Fruit fly (Drosophila melanogaster) whole organism, embryonic: ENCODE measurements around the gene Snx21.

ENCODE experiments used
- Asciz ChIP-seq: fragments of 200-800 bp; sonication (Bioruptor generic); optimal IDR thresholded peaks from 2 replicates; lab custom pipeline; 2017; ENCODE audit warnings: missing biosample characterization, mild to moderate bottlenecking, missing genetic modification characterization, missing genetic modification reagents
- Atf-2 ChIP-seq: fragments of 200-800 bp; sonication (Bioruptor generic); optimal IDR thresholded peaks from 2 replicates; lab custom pipeline; 2016; ENCODE audit warnings: missing biosample characterization, missing genetic modification characterization
- Bdp1 ChIP-seq: fragments of 200-800 bp; sonication (Bioruptor generic); optimal IDR thresholded peaks from 3 replicates; lab custom pipeline; 2016; ENCODE audit warnings: missing biosample characterization, missing genetic modification characterization
- Bgb ChIP-seq: fragments of 200-800 bp; sonication (Bioruptor generic); IDR thresholded peaks from 2 replicates; pipeline ENCODE4 v1.3.6; 2022; ENCODE audit warnings: missing biosample characterization, missing genetic modification characterization; ENCODE audit not compliant: partially characterized antibody
- C15 ChIP-seq: fragments of 200-800 bp; sonication (Bioruptor generic); IDR thresholded peaks from 3 replicates; pipeline ENCODE4 v1.3.6; 2022; ENCODE audit warnings: missing biosample characterization, missing genetic modification characterization
- CG10431 ChIP-seq: fragments of 200-800 bp; sonication (Bioruptor generic); optimal IDR thresholded peaks from 3 replicates; lab custom pipeline; 2018; ENCODE audit warnings: missing biosample characterization, mild to moderate bottlenecking, missing genetic modification characterization
- CG14710 ChIP-seq: fragments of 200-800 bp; sonication (Bioruptor generic); optimal IDR thresholded peaks from 3 replicates; lab custom pipeline; 2019; ENCODE audit warnings: missing biosample characterization, mild to moderate bottlenecking, missing genetic modification characterization, moderate library complexity
- CG16779 ChIP-seq: fragments of 200-800 bp; sonication (Bioruptor generic); IDR thresholded peaks from 2 replicates; pipeline ENCODE4 v1.3.6; 2022; ENCODE audit warnings: missing biosample characterization, missing genetic modification characterization
- CG17385 ChIP-seq: fragments of 200-800 bp; sonication (Bioruptor generic); optimal IDR thresholded peaks from 3 replicates; lab custom pipeline; 2018; ENCODE audit warnings: missing biosample characterization, mild to moderate bottlenecking, missing genetic modification characterization
- CG3726 ChIP-seq: fragments of 200-800 bp; sonication (Bioruptor generic); IDR thresholded peaks from 3 replicates; pipeline ENCODE4, ENCODE4 v1.3.6; 2022; ENCODE audit warnings: missing biosample characterization, missing genetic modification characterization
- CG42726 ChIP-seq: fragments of 200-800 bp; sonication (Bioruptor generic); IDR thresholded peaks from 2 replicates; pipeline ENCODE4 v1.3.6; 2022; ENCODE audit warnings: missing biosample characterization, missing genetic modification characterization; ENCODE audit not compliant: partially characterized antibody
- CG4360 ChIP-seq: fragments of 200-800 bp; sonication (Bioruptor generic); IDR thresholded peaks from 2 replicates; pipeline ENCODE4 v1.3.6; 2022; ENCODE audit warnings: missing biosample characterization, missing genetic modification characterization
- CG6813 ChIP-seq: fragments of 200-800 bp; sonication (Bioruptor generic); optimal IDR thresholded peaks from 2 replicates; lab custom pipeline; 2017; ENCODE audit warnings: missing biosample characterization, missing genetic modification characterization, mild to moderate bottlenecking, moderate library complexity, missing genetic modification reagents
- CG6854 ChIP-seq: fragments of 200-800 bp; sonication (Bioruptor generic); optimal IDR thresholded peaks from 3 replicates; lab custom pipeline; 2017; ENCODE audit warnings: missing biosample characterization, mild to moderate bottlenecking, missing genetic modification characterization
- CTCF ChIP-seq: fragments of 200-800 bp; sonication (Bioruptor generic); optimal IDR thresholded peaks from 2 replicates; lab custom pipeline; 2017; ENCODE audit warnings: missing biosample characterization, mild to moderate bottlenecking, missing genetic modification characterization, moderate library complexity
- D19B ChIP-seq: fragments of 200-800 bp; sonication (Bioruptor generic); optimal IDR thresholded peaks from 2 replicates; lab custom pipeline; 2017; ENCODE audit warnings: missing biosample characterization, mild to moderate bottlenecking, missing genetic modification characterization
- Deaf1 ChIP-seq: fragments of 200-800 bp; optimal IDR thresholded peaks from 3 replicates; lab custom pipeline; 2019; ENCODE audit warnings: missing biosample characterization, mild to moderate bottlenecking, missing genetic modification characterization, moderate library complexity
- Dfd ChIP-seq, 2 experiments: fragments of >200 bp; optimal IDR thresholded peaks; 2 replicates each; lab custom pipeline; 2017; ENCODE audit warnings: missing biosample characterization in 2 of 2, missing genetic modification characterization in 2 of 2
- Dip3 ChIP-seq: fragments of 200-800 bp; sonication (Bioruptor generic); optimal IDR thresholded peaks from 3 replicates; lab custom pipeline; 2016; ENCODE audit warnings: missing biosample characterization, missing genetic modification characterization
- Doc3 ChIP-seq: fragments of 200-800 bp; sonication (Bioruptor generic); IDR thresholded peaks from 3 replicates; pipeline ENCODE4 v1.3.6; 2022; ENCODE audit warnings: missing biosample characterization, missing genetic modification characterization; ENCODE audit not compliant: partially characterized antibody
- Dp ChIP-seq: fragments of 200-800 bp; sonication (Bioruptor generic); optimal IDR thresholded peaks from 2 replicates; lab custom pipeline; 2018; ENCODE audit warnings: missing biosample characterization, mild to moderate bottlenecking, missing genetic modification characterization, moderate library complexity
- Drgx ChIP-seq: fragments of 200-800 bp; sonication (Bioruptor generic); IDR thresholded peaks from 2 replicates; pipeline ENCODE4 v1.3.6; 2022; ENCODE audit warnings: missing biosample characterization, missing genetic modification characterization
- Hand ChIP-seq: fragments of 200-800 bp; sonication (Bioruptor generic); optimal IDR thresholded peaks from 2 replicates; lab custom pipeline; 2017; ENCODE audit warnings: mild to moderate bottlenecking, missing biosample characterization, missing genetic modification reagents, missing genetic modification characterization
- Kr ChIP-seq: fragments of 200-800 bp; sonication (Bioruptor generic); optimal IDR thresholded peaks from 2 replicates; lab custom pipeline; 2017; ENCODE audit warnings: missing biosample characterization, mild to moderate bottlenecking, missing genetic modification characterization
- Lhr ChIP-seq: fragments of 200-800 bp; sonication (Bioruptor generic); optimal IDR thresholded peaks from 3 replicates; lab custom pipeline; 2017; ENCODE audit warnings: mild to moderate bottlenecking, missing biosample characterization, missing genetic modification reagents, missing genetic modification characterization
- MTF-1 ChIP-seq: fragments of 200-800 bp; sonication (Bioruptor generic); optimal IDR thresholded peaks from 2 replicates; lab custom pipeline; 2018; ENCODE audit warnings: missing biosample characterization, mild to moderate bottlenecking, missing genetic modification characterization, borderline replicate concordance
- NC2β ChIP-seq: fragments of 200-800 bp; sonication (Bioruptor generic); optimal IDR thresholded peaks from 2 replicates; lab custom pipeline; 2016; ENCODE audit warnings: missing biosample characterization, missing genetic modification characterization
- Neu2 ChIP-seq: fragments of 200-800 bp; sonication (Bioruptor generic); optimal IDR thresholded peaks from 3 replicates; lab custom pipeline; 2016; ENCODE audit warnings: missing biosample characterization, missing genetic modification characterization, borderline replicate concordance
- Six4 ChIP-seq: fragments of 200-800 bp; sonication (Bioruptor generic); optimal IDR thresholded peaks from 2 replicates; lab custom pipeline; 2016; ENCODE audit warnings: missing biosample characterization, missing genetic modification characterization
- Xrp1 ChIP-seq: fragments of 200-800 bp; sonication (Bioruptor generic); IDR thresholded peaks from 2 replicates; pipeline ENCODE4 v1.3.6; 2022; ENCODE audit warnings: missing biosample characterization, missing genetic modification characterization
- YL-1 ChIP-seq: fragments of 200-800 bp; sonication (Bioruptor generic); optimal IDR thresholded peaks from 3 replicates; lab custom pipeline; 2017; ENCODE audit warnings: missing biosample characterization, mild to moderate bottlenecking, missing genetic modification characterization
- aop ChIP-seq: fragments of 200-800 bp; sonication (Bioruptor generic); IDR thresholded peaks from 2 replicates; pipeline ENCODE4 v1.3.6; 2022; ENCODE audit warnings: missing biosample characterization, missing genetic modification characterization
- bigmax ChIP-seq: fragments of 200-800 bp; sonication (Bioruptor generic); optimal IDR thresholded peaks from 2 replicates; lab custom pipeline; 2018; ENCODE audit warnings: missing biosample characterization, mild to moderate bottlenecking, missing genetic modification characterization
- chif ChIP-seq, 2 experiments: fragments of 200-800 bp; sonication (Bioruptor generic); optimal IDR thresholded peaks; 3 replicates each; lab custom pipeline; 2016; ENCODE audit warnings: missing biosample characterization in 2 of 2, missing genetic modification characterization in 2 of 2
- ci ChIP-seq: fragments of 200-800 bp; sonication (Bioruptor generic); IDR thresholded peaks from 3 replicates; pipeline ENCODE4 v1.3.6; 2022; ENCODE audit warnings: missing biosample characterization, missing genetic modification characterization
- corto ChIP-seq: fragments of 200-800 bp; sonication (Bioruptor generic); optimal IDR thresholded peaks from 2 replicates; lab custom pipeline; 2016; ENCODE audit warnings: missing biosample characterization, mild to moderate bottlenecking, missing genetic modification characterization, moderate library complexity
- dati ChIP-seq: fragments of 200-800 bp; sonication (Bioruptor generic); IDR thresholded peaks from 2 replicates; pipeline ENCODE4 v1.3.6; 2022; ENCODE audit warnings: missing biosample characterization, missing genetic modification characterization
- dm ChIP-seq: fragments of 200-800 bp; sonication (Bioruptor generic); optimal IDR thresholded peaks from 3 replicates; lab custom pipeline; 2016; ENCODE audit warnings: missing biosample characterization, missing genetic modification characterization
- ewg ChIP-seq: fragments of 200-800 bp; sonication (Bioruptor generic); optimal IDR thresholded peaks from 3 replicates; lab custom pipeline; 2017; ENCODE audit warnings: mild to moderate bottlenecking, missing biosample characterization, missing genetic modification reagents, missing genetic modification characterization
- gcm ChIP-seq: fragments of 200-800 bp; sonication (Bioruptor generic); optimal IDR thresholded peaks from 2 replicates; lab custom pipeline; 2019; ENCODE audit warnings: missing biosample characterization, mild to moderate bottlenecking, missing genetic modification characterization, moderate library complexity
- gfzf ChIP-seq: fragments of 200-800 bp; sonication (Bioruptor generic); optimal IDR thresholded peaks from 2 replicates; lab custom pipeline; 2016; ENCODE audit warnings: missing biosample characterization, mild to moderate bottlenecking, missing genetic modification characterization, moderate library complexity
- insv ChIP-seq, 2 experiments: fragments of 200-800 bp; sonication (Bioruptor generic); optimal IDR thresholded peaks; 3 replicates each; lab custom pipeline; 2016 to 2018; ENCODE audit warnings: missing biosample characterization in 2 of 2, missing genetic modification characterization in 2 of 2
- klu ChIP-seq: fragments of 200-800 bp; sonication (Bioruptor generic); IDR thresholded peaks from 2 replicates; pipeline ENCODE4 v1.3.6; 2022; ENCODE audit warnings: missing biosample characterization, missing genetic modification characterization
- lab ChIP-seq: fragments of 200-800 bp; sonication (Bioruptor generic); optimal IDR thresholded peaks from 3 replicates; lab custom pipeline; 2017; ENCODE audit warnings: missing biosample characterization, missing genetic modification characterization, mild to moderate bottlenecking, moderate library complexity, missing genetic modification reagents
- pho ChIP-seq: fragments of 200-800 bp; sonication (Bioruptor generic); optimal IDR thresholded peaks from 2 replicates; lab custom pipeline; 2016; ENCODE audit warnings: missing biosample characterization, missing genetic modification characterization
- sna ChIP-seq: fragments of 200-800 bp; sonication (Bioruptor generic); IDR thresholded peaks from 2 replicates; pipeline ENCODE4 v1.3.6; 2022; ENCODE audit warnings: missing biosample characterization, missing genetic modification characterization; ENCODE audit not compliant: partially characterized antibody
- stwl ChIP-seq: fragments of 200-800 bp; sonication (Bioruptor generic); optimal IDR thresholded peaks from 3 replicates; lab custom pipeline; 2018; ENCODE audit warnings: missing biosample characterization, mild to moderate bottlenecking, missing genetic modification characterization, moderate library complexity
- tin ChIP-seq: fragments of 200-800 bp; sonication (Bioruptor generic); optimal IDR thresholded peaks from 3 replicates; lab custom pipeline; 2016; ENCODE audit warnings: missing biosample characterization, missing genetic modification characterization
- tll ChIP-seq, 2 experiments: fragments of 200-800 bp in 1 of 2; fragments of >200 bp in 1 of 2; sonication (Bioruptor generic) in 1 of 2; optimal IDR thresholded peaks; 2 replicates each; lab custom pipeline; 2017 to 2019; ENCODE audit warnings: missing biosample characterization in 2 of 2, missing genetic modification characterization in 2 of 2, mild to moderate bottlenecking in 1 of 2, moderate library complexity in 1 of 2
- usp ChIP-seq: fragments of >200 bp; optimal IDR thresholded peaks from 2 replicates; lab custom pipeline; 2017; ENCODE audit warnings: missing biosample characterization, missing genetic modification characterization
- zen ChIP-seq: fragments of 200-800 bp; sonication (Bioruptor generic); optimal IDR thresholded peaks from 3 replicates; lab custom pipeline; 2018; ENCODE audit warnings: missing biosample characterization, mild to moderate bottlenecking, missing genetic modification characterization, moderate library complexity

Gene Snx21

dm6 chr2L:2734215-2734614 lies 31.2 kb downstream of the Snx21 start (continued):
- TF ChIP-seq Dip3 (GFP tag; lab: Kevin White, UChicago) (peak; percentile 58), gcm (GFP tag; lab: Kevin White, UChicago) (no peak), insv (GFP tag; optimal IDR thresholded peaks at IDR 0.05; lab: Kevin White, UChicago) (no peak), stwl (tag; lab: Kevin White, UChicago) (no peak), CG10431 (GFP tag; lab: Kevin White, UChicago) (no peak), dm (GFP tag; lab: Kevin White, UChicago) (no peak), CG14710 (no peak), Hand (peak; percentile 46), chif (GFP tag; optimal IDR thresholded peaks at IDR 0.05; lab: Kevin White, UChicago) (peak in 1 of 2 experiments; percentile 4), Xrp1 (GFP tag; lab: Robert Waterston, UW) (no peak), Doc3 (no peak), Atf-2 (GFP tag; lab: Kevin White, UChicago) (peak; percentile 19), C15 (GFP tag; lab: Robert Waterston, UW) (no peak), sna (GFP tag; lab: Robert Waterston, UW) (no peak), Six4 (GFP tag; lab: Kevin White, UChicago) (no peak), CG6813 (GFP tag; lab: Kevin White, UChicago) (peak; percentile 2), Dp (GFP tag; lab: Kevin White, UChicago) (no peak), Neu2 (GFP tag; lab: Kevin White, UChicago) (no peak), lab (peak; percentile 74), NC2β (no peak), klu (GFP tag; lab: Robert Waterston, UW) (no peak), D19B (GFP tag; lab: Kevin White, UChicago) (peak; percentile 38), corto (GFP tag; lab: Kevin White, UChicago) (no peak), CTCF (no peak), CG17385 (GFP tag; lab: Kevin White, UChicago) (peak; percentile 45), pho (GFP tag; lab: Kevin White, UChicago) (peak; percentile 76), Lhr (GFP tag; lab: Kevin White, UChicago) (no peak), zen (tag; lab: Kevin White, UChicago) (no peak), CG6854 (GFP tag; lab: Kevin White, UChicago) (peak; percentile 22), dati (no peak), bigmax (no peak), CG3726 (no peak), aop (GFP tag; lab: Robert Waterston, UW) (no peak), Drgx (GFP tag; lab: Robert Waterston, UW) (peak; percentile 73), ewg (GFP tag; lab: Kevin White, UChicago) (no peak), YL-1 (GFP tag; lab: Kevin White, UChicago) (no peak), MTF-1 (GFP tag; lab: Kevin White, UChicago) (no peak), CG42726 (GFP tag; lab: Robert Waterston, UW) (no peak), usp (GFP tag; lab: Kevin White, UChicago) (no peak), CG16779 (GFP tag; lab: Robert Waterston, UW) (no peak), Kr (GFP tag; lab: Kevin White, UChicago) (no peak), ci (GFP tag; lab: Robert Waterston, UW) (no peak), tin (GFP tag; lab: Kevin White, UChicago) (peak; percentile 28), Dfd (GFP tag; optimal IDR thresholded peaks at IDR 0.05; lab: Kevin White, UChicago) (no peak), gfzf (GFP tag; lab: Kevin White, UChicago) (no peak), Asciz (GFP tag; lab: Kevin White, UChicago) (peak; percentile 2), tll (GFP tag; optimal IDR thresholded peaks at IDR 0.05; lab: Kevin White, UChicago) (no peak), CG4360 (GFP tag; lab: Robert Waterston, UW) (no peak), Deaf1 (tag; lab: Kevin White, UChicago) (peak; percentile 5), Bgb (GFP tag; lab: Robert Waterston, UW) (no peak), Bdp1 (GFP tag; lab: Kevin White, UChicago) (peak; percentile 2)
